Worm (Caenorhabditis elegans) whole organism, L4/young adult: ENCODE results near the gene gskl-1.

Source experiments
- W03F9.2 ChIP-seq: fragments of 150-350 bp; optimal IDR thresholded peaks from 2 replicates; lab custom pipeline; 2014; ENCODE audit warnings: missing biosample characterization, missing genetic modification characterization
- him-1 ChIP-seq: sonication (generic microtip); optimal IDR thresholded peaks from 2 replicates; lab custom pipeline; 2016; ENCODE audit warnings: missing genotype, missing genetic modification reagents, missing genetic modification characterization, missing compliant biosample characterization

ce11 chrII:10948236-10949025 is 1.1 kb downstream of the gskl-1 start:
- TF ChIP-seq him-1 (tag; lab: Kevin White, UChicago) (no peak), W03F9.2 (tag; lab: Kevin White, UChicago) (no peak)
